Worm (Caenorhabditis elegans): ENCODE data around the gene spig-4.
"Not testable (repeated sequence)": the region's sequence is repeated elsewhere in the genome, so short reads cannot be mapped to it uniquely, and the experiment has no call there.

The spig-4 gene

DNA sequence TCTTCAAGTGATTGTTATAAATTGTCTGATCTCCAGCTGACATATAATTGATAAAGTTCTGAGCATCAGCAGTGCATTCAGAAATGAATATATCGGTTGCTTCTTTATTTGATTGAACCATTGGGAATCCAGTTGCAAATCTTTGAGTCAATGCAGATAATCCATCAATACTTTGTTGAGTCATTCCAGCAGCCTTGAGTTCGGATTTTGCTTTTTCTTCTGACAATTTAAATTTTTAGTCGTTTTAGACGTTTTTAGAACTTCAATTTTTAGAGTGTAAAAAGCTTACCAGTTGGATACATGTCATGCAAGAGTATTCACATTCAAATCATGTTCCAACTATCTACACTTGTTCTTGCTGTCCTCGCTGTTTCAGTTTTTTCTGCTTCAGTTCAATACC lies 3.0 kb upstream of the spig-4 start, which contains the start of gene F14D7.14:
F14D7.14 (plus strand) TSS at position 301 of the 400 bp plus-strand sequence.
- not testable (repeated sequence) for TF ChIP-seq snpc-1.3 (tag; optimal IDR thresholded peaks at IDR 0.05; ENCODE audit: insufficient read depth); F39B2.1 (GFP tag; IDR thresholded peaks at IDR 0.05); T26A5.8 (tag; optimal IDR thresholded peaks at IDR 0.05)

DNA sequence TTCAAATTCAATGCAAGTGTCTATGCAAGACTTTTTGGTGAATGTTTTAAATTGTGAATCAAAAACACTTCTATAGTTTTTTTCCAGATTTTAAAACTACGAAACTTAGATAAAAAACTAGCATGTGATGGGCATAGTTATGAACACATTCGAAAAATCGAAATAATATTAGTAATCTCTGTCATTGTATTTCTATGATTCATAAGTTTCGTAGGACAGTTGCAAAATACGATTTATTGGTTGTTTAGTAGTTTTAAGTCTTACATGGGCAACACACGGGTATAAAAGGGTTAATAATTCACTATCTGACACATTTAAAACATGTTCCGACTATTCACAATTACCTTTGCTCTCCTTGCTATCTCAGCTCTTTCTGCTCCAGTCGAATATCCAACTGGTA lies 1.5 kb upstream of the spig-4 start, which contains the start of gene spig-5:
spig-5 (plus strand) TSS at position 301 of the 400 bp plus-strand sequence.
- TF ChIP-seq atf-7 (tag; optimal IDR thresholded peaks at IDR 0.05); F39B2.1 (GFP tag; IDR thresholded peaks at IDR 0.05); F33H1.4 (GFP tag; IDR thresholded peaks at IDR 0.05): not testable (repeated sequence)

DNA sequence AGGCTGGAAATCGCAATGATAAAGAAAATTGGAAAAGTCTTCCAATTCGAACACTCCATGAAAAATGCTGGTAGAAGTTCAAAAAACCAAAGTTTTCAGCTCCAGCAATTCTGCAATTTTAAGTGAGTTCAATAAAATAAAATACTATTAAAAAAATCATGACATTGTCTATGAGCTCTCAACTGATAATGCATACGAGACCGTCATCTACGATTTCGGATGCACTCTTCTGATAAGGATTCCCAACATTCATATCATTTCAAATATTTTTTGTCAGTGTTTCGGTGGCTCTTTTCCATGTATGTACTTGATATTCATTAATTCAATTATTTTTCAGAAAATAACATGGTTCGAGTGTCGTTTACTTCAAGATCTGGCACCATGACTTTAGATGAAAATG lies 5.6 kb downstream of the spig-4 start, which contains the start of gene F14D7.6:
F14D7.6 (plus strand) TSS at position 338 of the 400 bp plus-strand sequence.
- TF ChIP-seq nhr-80 (tag; optimal IDR thresholded peaks at IDR 0.05), result peak; percentile 21
- TF ChIP-seq tbp1 (GFP tag; optimal IDR thresholded peaks at IDR 0.05), result no peak
- no peak for TF ChIP-seq atf-7 (tag; optimal IDR thresholded peaks at IDR 0.05)

DNA sequence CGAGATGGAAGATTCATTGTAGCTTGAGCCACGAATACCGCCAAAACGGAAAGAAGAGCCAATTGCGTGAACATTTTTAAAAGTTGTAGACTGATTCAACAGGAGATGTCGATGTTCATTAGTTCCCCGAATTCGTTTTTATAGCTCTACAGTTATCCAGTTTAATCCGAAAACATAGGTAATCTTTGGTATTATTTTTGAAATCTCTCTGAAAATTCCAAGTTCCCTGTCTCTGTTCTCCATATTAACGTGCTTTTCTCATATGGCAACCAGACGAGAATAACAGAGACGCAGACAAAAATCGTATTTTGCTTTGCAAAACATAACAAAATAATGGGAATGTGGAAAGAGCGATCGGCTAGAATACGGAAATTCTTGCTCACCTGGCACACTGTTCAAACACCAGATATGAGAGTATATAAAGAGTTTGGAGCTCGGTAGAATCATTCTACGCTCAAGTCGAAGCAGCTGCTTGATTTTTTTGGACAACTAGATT lies 7.1 kb downstream of the spig-4 start, which contains the start of the genes spig-3 and F14D7.12:
spig-3 (minus strand) TSS at position 101 of the 496 bp plus-strand sequence.
F14D7.12 (plus strand) TSS at position 446 of the 496 bp plus-strand sequence.
- no peak for TF ChIP-seq nfya-2 (GFP tag; IDR thresholded peaks at IDR 0.05)
- TF ChIP-seq fkh-3 (tag; optimal IDR thresholded peaks at IDR 0.05), result no peak
- no peak for TF ChIP-seq lsl-1 (GFP tag; optimal IDR thresholded peaks at IDR 0.05)
- TF ChIP-seq nhr-27 (tag; optimal IDR thresholded peaks at IDR 0.05), result no peak
- TF ChIP-seq F22D6.2 (tag; optimal IDR thresholded peaks at IDR 0.05), result no peak
- no peak for TF ChIP-seq attf-3 (GFP tag; conservative IDR thresholded peaks at IDR 0.05)
- TF ChIP-seq ztf-28 (GFP tag; IDR thresholded peaks at IDR 0.05), result no peak
- TF ChIP-seq Y53F4B.3 (GFP tag; IDR thresholded peaks at IDR 0.05), result no peak
- no peak for TF ChIP-seq ZK185.1 (tag; optimal IDR thresholded peaks at IDR 0.05; ENCODE audit: poor library complexity, severe bottlenecking)
- no peak for TF ChIP-seq D2030.7 (GFP tag; IDR thresholded peaks at IDR 0.05)
- TF ChIP-seq ceh-91 (GFP tag; IDR thresholded peaks at IDR 0.05), result no peak
- no peak for TF ChIP-seq aptf-3 (GFP tag; IDR thresholded peaks at IDR 0.05)
- TF ChIP-seq F55B11.4 (tag; optimal IDR thresholded peaks at IDR 0.05; ENCODE audit: borderline replicate concordance, insufficient read depth), result no peak

DNA sequence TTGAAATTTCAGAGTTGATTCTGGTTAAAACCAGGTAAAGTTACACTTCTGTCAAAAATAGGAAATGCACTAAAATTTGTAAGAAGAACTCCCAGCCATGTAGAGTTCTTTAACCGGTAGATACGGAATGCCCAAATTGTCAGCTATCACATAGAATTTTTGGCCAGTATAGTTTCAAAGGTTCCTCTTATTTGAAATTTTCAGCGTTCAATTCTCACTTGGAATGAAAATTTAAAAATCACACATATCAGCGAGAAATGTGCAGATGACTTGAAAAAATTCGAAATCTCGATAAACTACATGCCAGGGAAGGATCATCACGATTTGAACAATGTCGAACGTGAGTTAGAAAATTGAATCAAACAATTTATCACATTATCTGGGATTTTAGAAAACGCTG lies 10.2 kb downstream of the spig-4 start, which contains the start of gene F14D7.3:
F14D7.3 (plus strand) TSS at position 301 of the 400 bp plus-strand sequence.
- TF ChIP-seq hlh-12 (tag; optimal IDR thresholded peaks at IDR 0.05) (no peak), F52B5.7 (tag; optimal IDR thresholded peaks at IDR 0.05) (no peak), him-1 (tag; optimal IDR thresholded peaks at IDR 0.05) (no peak)

DNA sequence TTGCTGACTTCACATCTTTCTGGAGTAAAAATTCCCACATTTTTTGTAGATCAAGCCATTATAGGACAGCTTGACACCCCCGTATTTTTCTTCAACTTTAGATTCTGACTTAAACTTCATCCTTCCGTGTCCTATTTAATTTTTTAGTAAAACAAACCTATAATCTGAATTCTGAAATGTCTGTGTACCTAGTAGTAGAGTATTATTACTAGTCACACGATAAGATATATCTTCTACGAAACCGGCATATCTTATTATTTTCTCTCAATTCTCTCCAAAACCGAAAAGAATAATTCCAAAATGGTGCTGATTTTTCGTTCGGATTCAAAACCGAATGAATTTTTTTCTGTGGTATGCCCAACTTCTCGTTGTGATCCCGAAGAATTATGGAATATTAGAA lies 12.3 kb downstream of the spig-4 start, which contains the start of gene F14D7.9:
F14D7.9 (plus strand) TSS at position 301 of the 400 bp plus-strand sequence.
- no peak for TF ChIP-seq egl-18 (GFP tag; IDR thresholded peaks at IDR 0.05)
- no peak for TF ChIP-seq zfh-2 (GFP tag; conservative IDR thresholded peaks at IDR 0.05)
- no peak for TF ChIP-seq C06A6.2 (GFP tag; conservative IDR thresholded peaks at IDR 0.05)
- TF ChIP-seq ceh-79 (tag; optimal IDR thresholded peaks at IDR 0.05), result no peak
- TF ChIP-seq nfya-2 (GFP tag; IDR thresholded peaks at IDR 0.05), result no peak
- no peak for TF ChIP-seq K11D2.4 (GFP tag; IDR thresholded peaks at IDR 0.05)

Data from whole organism, young adult.